Fruit fly (Drosophila melanogaster): ENCODE data around the gene Mvd.
A peak's percentile ranks its signal among the peaks of the same experiment; 100 is the strongest.

The Mvd gene

dm6 chrX:15745905-15746681 is 2.9 kb upstream of the Mvd start, which contains the start of the genes CG8944 and CCT6:
Gene CG8944, minus strand, starts transcription at chrX:15746231.
Gene CCT6, plus strand, starts transcription at chrX:15746648.
- TF ChIP-seq CG17801 (GFP tag; optimal IDR thresholded peaks at IDR 0.05; ENCODE audit: partially characterized antibody) = peak; percentile 8

- no peak for TF ChIP-seq CG17801 (GFP tag; optimal IDR thresholded peaks at IDR 0.05; ENCODE audit: partially characterized antibody)
These were observed 2.2 kb upstream of the Mvd start for dm6 chrX:15746682-15747196.

DNA sequence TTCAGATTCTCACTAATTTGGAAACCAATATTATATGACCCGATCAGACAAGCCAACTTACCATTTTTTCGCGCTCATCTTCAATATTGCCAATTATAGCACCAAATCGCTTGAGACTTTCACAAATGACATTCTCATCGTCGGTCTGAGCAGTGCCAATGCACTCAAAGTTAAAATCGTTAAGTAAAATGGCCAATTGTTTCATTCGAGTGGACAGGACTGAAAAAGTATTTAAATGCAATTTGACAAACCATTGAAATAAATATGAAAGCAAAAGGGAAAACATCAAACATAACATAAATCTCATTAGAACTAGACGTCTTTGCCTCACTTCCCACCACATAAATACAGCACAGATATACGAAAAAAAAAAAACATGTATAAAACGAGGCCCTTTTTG is 7.1 kb downstream of the Mvd start, which contains the start of gene CG8260:
Gene CG8260 (plus strand): TSS at position 301 of the 400 bp plus-strand sequence.
- TF ChIP-seq CG17801 (GFP tag; optimal IDR thresholded peaks at IDR 0.05; ENCODE audit: partially characterized antibody) = no peak

- TF ChIP-seq CG17801 (GFP tag; optimal IDR thresholded peaks at IDR 0.05; ENCODE audit: partially characterized antibody) = no peak
These were observed 9.8 kb downstream of the Mvd start for dm6 chrX:15758692-15759240.

DNA sequence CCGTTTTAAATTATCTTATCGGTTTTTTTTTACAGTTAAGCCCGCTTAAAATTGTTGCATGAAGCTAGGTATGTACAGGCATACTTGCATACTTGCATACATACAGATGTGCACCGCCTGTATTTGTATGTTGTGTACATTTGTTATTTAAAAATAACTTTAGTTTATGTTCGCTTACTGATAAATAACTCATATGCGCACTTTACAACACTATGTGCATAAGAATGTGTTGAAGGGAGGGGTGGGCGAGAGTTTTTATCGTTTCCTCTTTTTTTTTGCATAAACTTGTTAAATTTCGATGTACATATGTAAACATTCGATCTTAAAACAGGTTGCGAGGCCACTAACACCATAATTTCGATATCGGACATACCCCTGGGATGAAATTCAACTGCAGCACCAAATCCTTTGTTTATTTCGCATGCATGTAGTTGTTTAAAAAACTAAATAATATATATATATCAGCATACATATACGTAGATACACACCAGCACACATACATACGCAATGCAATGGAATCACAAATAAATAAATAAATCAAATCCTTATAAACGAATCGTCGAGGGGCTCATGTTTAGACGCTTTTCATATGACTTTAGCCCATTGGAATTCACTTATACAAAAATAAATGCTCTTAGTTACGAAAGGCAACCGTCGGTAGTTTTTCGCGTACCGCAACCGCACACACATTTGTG is 10.9 kb downstream of the Mvd start:
- TF ChIP-seq CG17801 (GFP tag; optimal IDR thresholded peaks at IDR 0.05; ENCODE audit: partially characterized antibody) = peak; percentile 1

dm6 chrX:15760447-15761297 is 11.7 kb downstream of the Mvd start, which contains the start of the genes Graf and mRpL3:
Gene Graf, minus strand, starts transcription at chrX:15760733.
Gene mRpL3, plus strand, starts transcription at chrX:15761248.
- TF ChIP-seq CG17801 (GFP tag; optimal IDR thresholded peaks at IDR 0.05; ENCODE audit: partially characterized antibody) = no peak

DNA sequence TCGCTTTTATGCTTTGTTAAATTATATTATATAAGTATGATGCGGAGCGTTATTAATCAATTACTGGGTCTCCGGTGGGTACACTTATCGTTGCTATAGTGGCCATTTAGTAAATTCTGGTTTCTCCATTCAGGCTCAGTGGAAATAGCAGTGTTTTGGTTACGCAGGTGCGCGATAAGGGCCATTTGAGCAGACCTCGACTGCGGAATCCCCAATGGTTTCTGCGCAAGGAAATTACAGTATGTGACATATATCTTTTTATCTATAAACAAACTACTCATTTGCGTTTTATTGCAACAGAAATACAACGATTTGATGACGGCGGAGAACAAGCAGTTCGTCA is 12.3 kb downstream of the Mvd start:
- TF ChIP-seq CG17801 (GFP tag; optimal IDR thresholded peaks at IDR 0.05; ENCODE audit: partially characterized antibody) = no peak

DNA sequence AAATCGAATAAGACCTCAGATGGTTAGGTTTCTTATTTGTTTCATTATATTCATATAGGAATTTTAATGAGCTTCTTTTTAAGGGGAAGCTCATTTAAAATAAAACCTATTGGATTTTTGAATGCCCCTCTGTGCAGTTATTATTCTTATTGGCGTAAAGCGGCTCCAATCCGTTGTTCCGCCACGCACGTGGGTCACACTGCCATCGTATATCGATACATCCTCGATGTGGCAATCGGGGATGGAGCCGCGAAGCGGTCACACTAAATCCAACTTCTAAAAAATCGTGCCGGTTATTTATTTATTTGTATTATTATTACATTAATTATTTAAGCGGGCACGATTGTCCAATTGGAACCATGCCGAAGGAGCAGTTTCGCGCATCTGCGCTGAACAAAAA is 13.8 kb downstream of the Mvd start, which contains the start of gene Polr3A:
Gene Polr3A (plus strand): TSS at position 234 of the 400 bp plus-strand sequence.
- no peak for TF ChIP-seq CG17801 (GFP tag; optimal IDR thresholded peaks at IDR 0.05; ENCODE audit: partially characterized antibody)

dm6 chrX:15766395-15766866 is 17.5 kb downstream of the Mvd start, which contains the start of gene CG8952:
Gene CG8952, minus strand, starts transcription at chrX:15766445.
- TF ChIP-seq CG17801 (GFP tag; optimal IDR thresholded peaks at IDR 0.05; ENCODE audit: partially characterized antibody) = no peak

DNA sequence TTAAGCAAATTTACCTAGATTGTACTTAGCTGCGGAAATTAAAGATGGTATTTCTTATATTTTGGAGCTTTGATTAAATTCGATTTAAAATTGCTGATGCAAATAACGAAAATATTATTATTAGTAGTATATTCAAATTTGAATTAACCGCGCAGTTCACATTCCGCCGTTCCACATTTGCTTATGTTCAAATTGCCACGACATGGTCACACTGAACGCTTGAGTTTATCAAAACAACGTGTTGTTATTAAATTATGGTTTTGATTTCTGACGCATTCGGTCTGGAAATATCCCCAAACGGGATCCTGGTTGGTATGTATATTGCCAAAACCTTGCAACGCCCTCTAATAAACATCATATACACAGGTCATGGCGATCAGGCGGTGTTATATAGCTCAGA is 20.5 kb downstream of the Mvd start, which contains the start of gene CG33172:
Gene CG33172 (plus strand): TSS at position 208 of the 400 bp plus-strand sequence.
- TF ChIP-seq CG17801 (GFP tag; optimal IDR thresholded peaks at IDR 0.05; ENCODE audit: partially characterized antibody) = no peak

- TF ChIP-seq CG17801 (GFP tag; optimal IDR thresholded peaks at IDR 0.05; ENCODE audit: partially characterized antibody) = no peak
These were observed 23.7 kb downstream of the Mvd start, which contains the start of gene CG43672 for dm6 chrX:15772663-15773062. Gene CG43672, plus strand, starts transcription at chrX:15772963.

DNA sequence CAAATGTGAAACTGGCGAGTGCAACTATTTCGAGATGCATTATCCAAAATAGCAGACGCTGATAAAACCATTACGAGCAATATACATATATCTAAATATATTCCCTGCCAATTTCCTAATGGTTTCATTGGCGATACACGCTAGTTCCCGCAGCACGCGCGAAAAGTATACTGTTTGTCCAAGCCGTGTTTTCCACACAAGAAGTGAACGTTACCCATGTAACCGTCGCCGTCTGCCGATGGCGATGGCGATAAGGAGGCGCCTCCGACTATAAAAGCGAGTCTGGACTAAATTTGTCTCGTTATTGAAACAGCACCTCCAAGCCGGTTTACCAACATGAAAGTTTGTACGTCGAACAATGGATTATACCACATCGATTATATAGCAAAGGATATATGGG is 29.9 kb downstream of the Mvd start, which contains the start of gene CG43673:
Gene CG43673 (plus strand): TSS at position 301 of the 400 bp plus-strand sequence.
- no peak for TF ChIP-seq CG17801 (GFP tag; optimal IDR thresholded peaks at IDR 0.05; ENCODE audit: partially characterized antibody)

DNA sequence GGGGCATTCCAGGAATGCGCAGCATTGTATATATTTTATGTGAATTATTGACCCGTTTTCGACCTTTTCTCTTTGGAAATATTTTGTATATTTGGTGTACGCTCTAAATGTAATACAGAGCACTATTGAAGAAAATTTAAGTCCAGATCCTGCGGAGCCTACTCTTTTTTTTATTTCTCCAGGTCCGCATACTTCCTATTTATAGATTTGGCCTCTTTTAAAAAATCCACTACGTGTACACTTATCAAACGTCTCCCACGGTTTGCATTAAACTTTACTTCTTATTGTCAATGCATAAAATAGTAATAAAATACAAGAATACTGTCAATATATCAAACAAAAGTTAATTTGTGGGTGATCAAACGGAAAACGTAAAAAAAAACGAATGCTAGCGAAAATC is 34.6 kb downstream of the Mvd start, which contains the start of gene Efhc1.1:
Gene Efhc1.1 (minus strand): TSS at position 101 of the 400 bp plus-strand sequence.
- no peak for TF ChIP-seq CG17801 (GFP tag; optimal IDR thresholded peaks at IDR 0.05; ENCODE audit: partially characterized antibody)

Measured in ovary, adult (tissue).